Worm (Caenorhabditis elegans): ENCODE measurements around the gene F02C12.1.

DNA sequence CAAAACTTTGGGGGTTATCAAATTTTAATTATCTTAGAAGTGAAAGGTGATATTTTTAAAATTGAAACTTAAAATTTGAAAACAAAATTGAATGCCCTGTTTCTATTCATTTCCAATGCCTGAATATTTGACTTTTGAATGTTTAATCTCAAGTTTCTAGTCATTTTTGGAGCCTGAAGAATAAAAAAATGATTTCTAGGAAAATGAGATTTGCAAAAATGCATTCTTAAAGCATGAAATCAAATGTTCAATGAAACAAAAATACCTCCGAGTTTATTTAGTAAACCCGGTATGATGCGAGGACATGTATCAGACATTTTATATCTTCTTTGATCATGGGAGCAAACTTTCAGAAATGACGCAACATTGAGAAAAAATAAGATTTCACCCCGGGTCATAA, 22.8 kb upstream of the F02C12.1 start:
- TF ChIP-seq ztf-1 (GFP tag; conservative IDR thresholded peaks at IDR 0.05) (no peak), nhr-23 (tag; optimal IDR thresholded peaks at IDR 0.05) (no peak)
